Fruit fly (Drosophila melanogaster): ENCODE data around the gene CG5276.

- TF ChIP-seq h (optimal IDR thresholded peaks at IDR 0.05) (no peak), ttk (optimal IDR thresholded peaks at IDR 0.05) (no peak), psq (optimal IDR thresholded peaks at IDR 0.05) (no peak)
Measured at dm6 chr3R:11431395-11431977, at the start of gene CG5276, which contains the start of gene RpL24-like.

Data from Kc167 (cell line).